Fruit fly (Drosophila melanogaster) whole organism, embryonic: ENCODE results near the gene Nup358.
A peak's percentile ranks its signal among the peaks of the same experiment; 100 is the strongest.

Experiments used
- CG10366 ChIP-seq: fragments of 200-800 bp; sonication (Bioruptor generic); IDR thresholded peaks from 2 replicates; pipeline ENCODE4 v1.3.6; 2022; ENCODE audit warnings: missing biosample characterization, missing genetic modification characterization
- CG12769 ChIP-seq: fragments of 200-800 bp; sonication (Bioruptor generic); optimal IDR thresholded peaks from 2 replicates; lab custom pipeline; 2019; ENCODE audit warnings: missing biosample characterization, mild to moderate bottlenecking, missing genetic modification characterization, moderate library complexity
- CG14014 ChIP-seq: fragments of 200-800 bp; sonication (Bioruptor generic); IDR thresholded peaks from 2 replicates; pipeline ENCODE4 v1.3.6; 2022; ENCODE audit warnings: missing biosample characterization, missing genetic modification characterization
- CG15601 ChIP-seq: fragments of 200-800 bp; sonication (Bioruptor generic); optimal IDR thresholded peaks from 3 replicates; lab custom pipeline; 2019; ENCODE audit warnings: missing biosample characterization, mild to moderate bottlenecking, missing genetic modification characterization, moderate library complexity
- CG17385 ChIP-seq: fragments of 200-800 bp; sonication (Bioruptor generic); optimal IDR thresholded peaks from 3 replicates; lab custom pipeline; 2018; ENCODE audit warnings: missing biosample characterization, mild to moderate bottlenecking, missing genetic modification characterization
- CG18262 ChIP-seq: fragments of 200-800 bp; optimal IDR thresholded peaks from 3 replicates; lab custom pipeline; 2019; ENCODE audit warnings: missing biosample characterization, mild to moderate bottlenecking, missing genetic modification characterization, moderate library complexity
- CG18619 ChIP-seq: fragments of 200-800 bp; sonication (Bioruptor generic); optimal IDR thresholded peaks from 3 replicates; lab custom pipeline; 2017; ENCODE audit warnings: missing biosample characterization, mild to moderate bottlenecking, missing genetic modification characterization
- CG2202 ChIP-seq: fragments of 200-800 bp; sonication (Bioruptor generic); optimal IDR thresholded peaks from 2 replicates; lab custom pipeline; 2018; ENCODE audit warnings: missing biosample characterization, mild to moderate bottlenecking, missing genetic modification characterization
- CG31365 ChIP-seq: fragments of 200-800 bp; sonication (Bioruptor generic); optimal IDR thresholded peaks from 2 replicates; lab custom pipeline; 2018; ENCODE audit warnings: missing biosample characterization, mild to moderate bottlenecking, missing genetic modification characterization
- CG3163 ChIP-seq: fragments of 200-800 bp; sonication (Bioruptor generic); optimal IDR thresholded peaks from 3 replicates; lab custom pipeline; 2016; ENCODE audit warnings: missing biosample characterization, missing genetic modification characterization
- CG4707 ChIP-seq: fragments of 200-800 bp; sonication (Bioruptor generic); optimal IDR thresholded peaks from 2 replicates; lab custom pipeline; 2018; ENCODE audit warnings: missing biosample characterization, mild to moderate bottlenecking, missing genetic modification characterization, moderate library complexity
- CG9609 ChIP-seq: fragments of 200-800 bp; sonication (Bioruptor generic); optimal IDR thresholded peaks from 3 replicates; lab custom pipeline; 2016; ENCODE audit warnings: missing biosample characterization, missing genetic modification characterization
- CG9727 ChIP-seq: fragments of 200-800 bp; sonication (Bioruptor generic); optimal IDR thresholded peaks from 3 replicates; lab custom pipeline; 2017; ENCODE audit warnings: missing biosample characterization, mild to moderate bottlenecking, missing genetic modification characterization
- Chrac-16 ChIP-seq: fragments of 200-800 bp; sonication (Bioruptor generic); optimal IDR thresholded peaks from 3 replicates; lab custom pipeline; 2016; ENCODE audit warnings: missing biosample characterization, missing genetic modification characterization
- D19A ChIP-seq: fragments of 200-800 bp; optimal IDR thresholded peaks from 3 replicates; lab custom pipeline; 2019; ENCODE audit warnings: missing biosample characterization, mild to moderate bottlenecking, missing genetic modification characterization, moderate library complexity
- Ets65A ChIP-seq: fragments of 200-800 bp; sonication (Bioruptor generic); peaks from one replicate; lab custom pipeline; 2016; ENCODE audit warnings: missing biosample characterization, missing genetic modification characterization
- Fer1 ChIP-seq: fragments of 200-800 bp; sonication (Bioruptor generic); optimal IDR thresholded peaks from 2 replicates; lab custom pipeline; 2017; ENCODE audit warnings: missing biosample characterization, mild to moderate bottlenecking, missing genetic modification characterization
- Fer2 ChIP-seq: fragments of 200-800 bp; sonication (Bioruptor generic); optimal IDR thresholded peaks from 2 replicates; lab custom pipeline; 2018; ENCODE audit warnings: missing biosample characterization, mild to moderate bottlenecking, missing genetic modification characterization, moderate library complexity
- GATAe ChIP-seq: fragments of 200-800 bp; sonication (Bioruptor generic); conservative IDR thresholded peaks from 2 replicates; pipeline ENCODE4 v1.3.6; 2022; ENCODE audit warnings: missing biosample characterization, missing genetic modification characterization
- HLH3B ChIP-seq: fragments of 200-800 bp; sonication (Bioruptor generic); IDR thresholded peaks from 2 replicates; pipeline ENCODE4 v1.3.6; 2022; ENCODE audit warnings: missing biosample characterization, missing genetic modification characterization
- Hmr ChIP-seq: fragments of 200-800 bp; sonication (Bioruptor generic); optimal IDR thresholded peaks from 3 replicates; lab custom pipeline; 2017; ENCODE audit warnings: mild to moderate bottlenecking, missing biosample characterization, missing genetic modification reagents, missing genetic modification characterization
- Hr51 ChIP-seq, 2 experiments: fragments of 200-800 bp; sonication (Bioruptor generic); optimal IDR thresholded peaks; 2 replicates in 1 of 2; 3 replicates in 1 of 2; lab custom pipeline; 2016 to 2018; ENCODE audit warnings: missing biosample characterization in 2 of 2, missing genetic modification characterization in 2 of 2, mild to moderate bottlenecking in 1 of 2, moderate library complexity in 1 of 2
- NC2α ChIP-seq: fragments of 200-800 bp; sonication (Bioruptor generic); optimal IDR thresholded peaks from 2 replicates; lab custom pipeline; 2016; ENCODE audit warnings: missing biosample characterization, missing genetic modification characterization
- Sox102F ChIP-seq: fragments of 200-800 bp; sonication (Bioruptor generic); optimal IDR thresholded peaks from 2 replicates; lab custom pipeline; 2018; ENCODE audit warnings: missing biosample characterization, mild to moderate bottlenecking, missing genetic modification characterization, moderate library complexity
- Spps ChIP-seq: fragments of 200-800 bp; sonication (Bioruptor generic); optimal IDR thresholded peaks from 2 replicates; lab custom pipeline; 2018; ENCODE audit warnings: missing biosample characterization, mild to moderate bottlenecking, missing genetic modification characterization
- Ssrp ChIP-seq: fragments of 200-800 bp; sonication (Bioruptor generic); optimal IDR thresholded peaks from 2 replicates; lab custom pipeline; 2018; ENCODE audit warnings: missing biosample characterization, mild to moderate bottlenecking, missing genetic modification characterization, moderate library complexity
- Tbp ChIP-seq: fragments of >200 bp; optimal IDR thresholded peaks from 2 replicates; lab custom pipeline; 2018; ENCODE audit warnings: missing biosample characterization, missing genetic modification characterization
- cad ChIP-seq: fragments of >200 bp; optimal IDR thresholded peaks from 2 replicates; lab custom pipeline; 2017; ENCODE audit warnings: missing biosample characterization, missing genetic modification characterization
- chif ChIP-seq, 2 experiments: fragments of 200-800 bp; sonication (Bioruptor generic); optimal IDR thresholded peaks; 3 replicates each; lab custom pipeline; 2016; ENCODE audit warnings: missing biosample characterization in 2 of 2, missing genetic modification characterization in 2 of 2
- chm ChIP-seq: fragments of 200-800 bp; sonication (Bioruptor generic); IDR thresholded peaks from 2 replicates; pipeline ENCODE4 v1.3.6; 2022; ENCODE audit warnings: missing biosample characterization, missing genetic modification characterization
- crc ChIP-seq: fragments of 200-800 bp; sonication (Bioruptor generic); optimal IDR thresholded peaks from 2 replicates; lab custom pipeline; 2016; ENCODE audit warnings: missing biosample characterization, missing genetic modification characterization
- exex ChIP-seq: fragments of 200-800 bp; sonication (Bioruptor generic); optimal IDR thresholded peaks from 4 replicates; lab custom pipeline; 2018; ENCODE audit warnings: missing biosample characterization, mild to moderate bottlenecking, missing genetic modification characterization, moderate library complexity
- gcm2 ChIP-seq: fragments of 200-800 bp; sonication (Bioruptor generic); optimal IDR thresholded peaks from 2 replicates; lab custom pipeline; 2016; ENCODE audit warnings: missing biosample characterization, missing genetic modification characterization
- gem ChIP-seq: fragments of 200-800 bp; sonication (Bioruptor generic); optimal IDR thresholded peaks from 2 replicates; lab custom pipeline; 2019; ENCODE audit warnings: missing biosample characterization, mild to moderate bottlenecking, missing genetic modification characterization, moderate library complexity
- gfzf ChIP-seq: fragments of 200-800 bp; sonication (Bioruptor generic); optimal IDR thresholded peaks from 2 replicates; lab custom pipeline; 2016; ENCODE audit warnings: missing biosample characterization, mild to moderate bottlenecking, missing genetic modification characterization, moderate library complexity
- grn ChIP-seq: fragments of 200-800 bp; sonication (Bioruptor generic); optimal IDR thresholded peaks from 3 replicates; lab custom pipeline; 2017; ENCODE audit warnings: missing biosample characterization, missing genetic modification characterization
- gro ChIP-seq: fragments of 200-800 bp; sonication (Bioruptor generic); optimal IDR thresholded peaks from 2 replicates; lab custom pipeline; 2016; ENCODE audit warnings: missing biosample characterization, missing genetic modification characterization
- hkb ChIP-seq, 2 experiments: fragments of 200-800 bp in 1 of 2; fragments of >200 bp in 1 of 2; sonication (Bioruptor generic) in 1 of 2; IDR thresholded peaks in 1 of 2; optimal IDR thresholded peaks in 1 of 2; 2 replicates each; pipeline versions ENCODE4 v1.3.6 to Lab custom; 2017 to 2022; ENCODE audit warnings: missing biosample characterization in 1 of 2, missing genetic modification characterization in 1 of 2
- ind ChIP-seq: fragments of 200-800 bp; sonication (Bioruptor generic); optimal IDR thresholded peaks from 3 replicates; lab custom pipeline; 2016; ENCODE audit warnings: missing biosample characterization, missing genetic modification characterization
- kay ChIP-seq: fragments of 200-800 bp; sonication (Bioruptor generic); optimal IDR thresholded peaks from 2 replicates; lab custom pipeline; 2016; ENCODE audit warnings: missing biosample characterization, missing genetic modification characterization
- klu ChIP-seq: fragments of 200-800 bp; sonication (Bioruptor generic); IDR thresholded peaks from 2 replicates; pipeline ENCODE4 v1.3.6; 2022; ENCODE audit warnings: missing biosample characterization, missing genetic modification characterization
- kni ChIP-seq: fragments of 200-800 bp; sonication (Bioruptor generic); optimal IDR thresholded peaks from 3 replicates; lab custom pipeline; 2017; ENCODE audit warnings: mild to moderate bottlenecking, missing biosample characterization, missing genetic modification reagents, missing genetic modification characterization
- lbe ChIP-seq: fragments of 200-800 bp; sonication (Bioruptor generic); optimal IDR thresholded peaks from 2 replicates; lab custom pipeline; 2016; ENCODE audit warnings: missing biosample characterization, mild to moderate bottlenecking, missing genetic modification characterization
- mirr ChIP-seq: fragments of 200-800 bp; sonication (Bioruptor generic); optimal IDR thresholded peaks from 3 replicates; lab custom pipeline; 2018; ENCODE audit warnings: missing biosample characterization, mild to moderate bottlenecking, missing genetic modification characterization
- onecut ChIP-seq: fragments of 200-800 bp; sonication (Bioruptor generic); IDR thresholded peaks from 2 replicates; pipeline ENCODE4 v1.3.6; 2022; ENCODE audit warnings: missing biosample characterization, missing genetic modification characterization
- org-1 ChIP-seq: fragments of 200-800 bp; sonication (Bioruptor generic); optimal IDR thresholded peaks from 2 replicates; lab custom pipeline; 2017; ENCODE audit warnings: missing biosample characterization, missing genetic modification characterization
- pb ChIP-seq: fragments of 200-800 bp; sonication (Bioruptor generic); optimal IDR thresholded peaks from 3 replicates; lab custom pipeline; 2016; ENCODE audit warnings: missing biosample characterization, missing genetic modification characterization
- repo ChIP-seq: fragments of 200-800 bp; sonication (Bioruptor generic); optimal IDR thresholded peaks from 2 replicates; lab custom pipeline; 2016; ENCODE audit warnings: missing biosample characterization, missing genetic modification characterization
- rib ChIP-seq: fragments of 200-800 bp; sonication (Bioruptor generic); IDR thresholded peaks from 2 replicates; pipeline ENCODE4 v1.3.6; 2022; ENCODE audit warnings: missing biosample characterization, missing genetic modification characterization
- scrt ChIP-seq: fragments of 200-800 bp; sonication (Bioruptor generic); optimal IDR thresholded peaks from 2 replicates; lab custom pipeline; 2018; ENCODE audit warnings: missing biosample characterization, mild to moderate bottlenecking, missing genetic modification characterization, moderate library complexity
- sob ChIP-seq: fragments of 200-800 bp; sonication (Bioruptor generic); IDR thresholded peaks from 2 replicates; pipeline ENCODE4 v1.3.6; 2022; ENCODE audit warnings: missing biosample characterization, missing genetic modification characterization
- stwl ChIP-seq: fragments of 200-800 bp; sonication (Bioruptor generic); optimal IDR thresholded peaks from 3 replicates; lab custom pipeline; 2018; ENCODE audit warnings: missing biosample characterization, mild to moderate bottlenecking, missing genetic modification characterization, moderate library complexity

Gene Nup358

dm6 chr3R:25260670-25261069, 11.5 kb downstream of the Nup358 start (continued):
- no peak for TF ChIP-seq gcm2 (GFP tag; lab: Kevin White, UChicago)
- TF ChIP-seq grn, result peak; percentile 53
- no peak for TF ChIP-seq hkb (optimal IDR thresholded peaks at IDR 0.05; lab: Kevin White, UChicago)
- TF ChIP-seq hkb (GFP tag; IDR thresholded peaks at IDR 0.05; lab: Robert Waterston, UW), result no peak
- TF ChIP-seq gro, result no peak
- peak; percentile 21 for TF ChIP-seq lbe (GFP tag; lab: Kevin White, UChicago)
- TF ChIP-seq ind (GFP tag; lab: Kevin White, UChicago), result no peak
- no peak for TF ChIP-seq Chrac-16 (GFP tag; lab: Kevin White, UChicago)
- TF ChIP-seq gfzf (GFP tag; lab: Kevin White, UChicago), result no peak
- TF ChIP-seq cad, result no peak
- TF ChIP-seq org-1, result no peak
- TF ChIP-seq Fer1 (GFP tag; lab: Kevin White, UChicago), result no peak
- TF ChIP-seq exex (tag; lab: Kevin White, UChicago), result peak; percentile 97
- TF ChIP-seq D19A (tag; lab: Kevin White, UChicago), result peak; percentile 52
- no peak for TF ChIP-seq crc (GFP tag; lab: Kevin White, UChicago)
- TF ChIP-seq NC2α (GFP tag; lab: Kevin White, UChicago), result no peak
- no peak for TF ChIP-seq CG4707 (GFP tag; lab: Kevin White, UChicago)
- TF ChIP-seq CG31365 (tag; lab: Kevin White, UChicago), result no peak
- no peak for TF ChIP-seq kay (GFP tag; lab: Kevin White, UChicago)
- TF ChIP-seq onecut (GFP tag; lab: Robert Waterston, UW), result no peak
- no peak for TF ChIP-seq sob (GFP tag; lab: Robert Waterston, UW)
- TF ChIP-seq CG9609, result no peak
- no peak for TF ChIP-seq stwl (tag; lab: Kevin White, UChicago)
- no peak for TF ChIP-seq rib (GFP tag; lab: Robert Waterston, UW)
- peak; percentile 53; the same call in 1 of the 2 replicates for TF ChIP-seq GATAe
- TF ChIP-seq CG17385 (GFP tag; lab: Kevin White, UChicago), result no peak
- no peak for TF ChIP-seq pb (GFP tag; lab: Kevin White, UChicago)
- no peak for TF ChIP-seq HLH3B (GFP tag; lab: Robert Waterston, UW)
- TF ChIP-seq Hmr, result no peak
- TF ChIP-seq scrt (GFP tag; lab: Kevin White, UChicago), result no peak
- TF ChIP-seq, all 482 proteins: peak for 8

- TF ChIP-seq mirr, result no peak
- no peak for TF ChIP-seq Tbp
- peak in 1 of 2 experiments; percentile 56 for TF ChIP-seq Hr51 (GFP tag; optimal IDR thresholded peaks at IDR 0.05; lab: Kevin White, UChicago)
- TF ChIP-seq CG18262 (tag; lab: Kevin White, UChicago), result peak; percentile 62
- peak; percentile 51 for TF ChIP-seq Spps (tag; lab: Kevin White, UChicago)
- peak; percentile 68 for TF ChIP-seq CG12769 (tag; lab: Kevin White, UChicago)
- peak; percentile 77 for TF ChIP-seq CG14014
- no peak for TF ChIP-seq gem (tag; lab: Kevin White, UChicago)
- peak; percentile 72 for TF ChIP-seq Sox102F (GFP tag; lab: Kevin White, UChicago)
- peak; percentile 19 for TF ChIP-seq CG3163 (GFP tag; lab: Kevin White, UChicago)
- TF ChIP-seq kni, result peak; percentile 6
- peak; percentile 57 for TF ChIP-seq Ssrp (tag; lab: Kevin White, UChicago)
- peak; percentile 49 to 56 for TF ChIP-seq chif (GFP tag; optimal IDR thresholded peaks at IDR 0.05; lab: Kevin White, UChicago)
- TF ChIP-seq CG10366 (GFP tag; lab: Robert Waterston, UW), result peak; percentile 52
- peak; percentile 53 for TF ChIP-seq CG9727
- TF ChIP-seq CG15601, result peak; percentile 56
- 0 out of 2 replicates have a peak, but pooled peaks have one; percentile 5 for TF ChIP-seq chm (GFP tag; lab: Robert Waterston, UW)
- peak; percentile 94 for TF ChIP-seq Ets65A (GFP tag; lab: Kevin White, UChicago)
- peak; percentile 25 for TF ChIP-seq CG18619 (GFP tag; lab: Kevin White, UChicago)
- TF ChIP-seq CG2202 (tag; lab: Kevin White, UChicago), result peak; percentile 7
- TF ChIP-seq Fer2 (tag; lab: Kevin White, UChicago), result peak; percentile 21
- peak; percentile 38; the same call in 1 of the 2 replicates for TF ChIP-seq klu
- no peak for TF ChIP-seq repo (GFP tag; lab: Kevin White, UChicago)
These were observed 13.2 kb downstream of the Nup358 start, which contains the start of the genes Kdsr and CG11858 for dm6 chr3R:25262322-25262761. Gene Kdsr (minus strand): TSS chr3R:25262498. Gene CG11858 (plus strand): TSS chr3R:25262741.
